Worm (Caenorhabditis elegans) whole organism, L4 larva: ENCODE measurements around the gene cya-2.

Experiments used
- aha-1 ChIP-seq: fragments of 150-350 bp; peaks from one replicate; lab custom pipeline; 2014; ENCODE audit warnings: missing biosample characterization, missing genetic modification characterization
- attf-4 ChIP-seq: sonication (generic microtip); optimal IDR thresholded peaks from 3 replicates; lab custom pipeline; 2017; ENCODE audit warnings: missing biosample characterization, missing genetic modification characterization
- ceh-44 ChIP-seq: fragments of 200-800 bp; sonication (Bioruptor generic); IDR thresholded peaks from 2 replicates; pipeline ENCODE4 v1.3.6; 2022; ENCODE audit warnings: missing genetic modification reagents, missing genetic modification characterization, missing compliant biosample characterization
- ctbp-1 ChIP-seq: fragments of 200-800 bp; sonication (Bioruptor generic); IDR thresholded peaks from 2 replicates; pipeline ENCODE4 v1.3.6; 2022; ENCODE audit warnings: missing genetic modification reagents, missing genetic modification characterization, missing compliant biosample characterization
- fos-1 ChIP-seq: fragments of 150-350 bp; optimal IDR thresholded peaks from 2 replicates; lab custom pipeline; 2014; ENCODE audit warnings: missing biosample characterization, missing genetic modification characterization
- jun-1 ChIP-seq: fragments of 150-350 bp; optimal IDR thresholded peaks from 2 replicates; lab custom pipeline; 2014; ENCODE audit warnings: missing biosample characterization, missing genetic modification reagents, missing genetic modification characterization
- mdl-1 ChIP-seq, 2 experiments: fragments of 150-350 bp in 1 of 2; sonication (generic microtip) in 1 of 2; optimal IDR thresholded peaks; 2 replicates each; lab custom pipeline; 2014 to 2017; ENCODE audit warnings: missing biosample characterization in 2 of 2, missing genetic modification characterization in 2 of 2
- snpc-4 ChIP-seq: fragments of 150-350 bp; optimal IDR thresholded peaks from 2 replicates; lab custom pipeline; 2014; ENCODE audit warnings: missing biosample characterization, missing genetic modification characterization
- spr-1 ChIP-seq: sonication (generic microtip); optimal IDR thresholded peaks from 2 replicates; lab custom pipeline; 2016; ENCODE audit warnings: mild to moderate bottlenecking, missing genetic modification characterization, missing compliant biosample characterization
- unc-39 ChIP-seq: sonication (generic microtip); optimal IDR thresholded peaks from 2 replicates; lab custom pipeline; 2017; ENCODE audit warnings: missing biosample characterization, missing genetic modification characterization
- unc-62 ChIP-seq, 3 experiments: fragments of 150-350 bp in 1 of 3; sonication (generic microtip); optimal IDR thresholded peaks in 2 of 3; peaks in 1 of 3; 1 replicate in 1 of 3; 2 replicates in 2 of 3; lab custom pipeline; 2014 to 2017; ENCODE audit warnings: missing biosample characterization in 3 of 3, missing genetic modification characterization in 3 of 3, missing genetic modification reagents in 3 of 3, missing genotype in 1 of 3
- zfp-2 ChIP-seq: sonication (generic microtip); optimal IDR thresholded peaks from 2 replicates; lab custom pipeline; 2016; ENCODE audit warnings: mild to moderate bottlenecking, missing genetic modification characterization, missing compliant biosample characterization

- TF ChIP-seq unc-39 (tag; lab: Kevin White, UChicago) = no peak
- no peak for TF ChIP-seq unc-62 (GFP tag; optimal IDR thresholded peaks at IDR 0.05 in 1 of 2; lab: Kevin White, UChicago)
- no peak for TF ChIP-seq unc-62 (tag; optimal IDR thresholded peaks at IDR 0.05; lab: Kevin White, UChicago)
- no peak for TF ChIP-seq jun-1 (tag; lab: Kevin White, UChicago)
- no peak for TF ChIP-seq attf-4 (tag; lab: Kevin White, UChicago)
- no peak for TF ChIP-seq aha-1 (tag; lab: Kevin White, UChicago)
- no peak for TF ChIP-seq fos-1
- no peak for TF ChIP-seq mdl-1 (tag; optimal IDR thresholded peaks at IDR 0.05; lab: Kevin White, UChicago)
- no peak for TF ChIP-seq ceh-44
- TF ChIP-seq zfp-2 (tag; lab: Kevin White, UChicago) = no peak
- TF ChIP-seq ctbp-1 (GFP tag; lab: Robert Waterston, UW) = no peak
- TF ChIP-seq spr-1 (tag; lab: Kevin White, UChicago) = no peak
- no peak for TF ChIP-seq snpc-4 (tag; lab: Kevin White, UChicago)
Measured at ce11 chrII:2045505-2045904, 22.1 kb upstream of the cya-2 start, which contains the start of gene bath-24.
